Worm (Caenorhabditis elegans): ENCODE data around the gene F26C11.3.

The F26C11.3 gene

ce11 chrII:9891823-9892222, 23.1 kb downstream of the F26C11.3 start (continued):
- no peak for TF ChIP-seq hmg-20 (GFP tag; IDR thresholded peaks at IDR 0.05)

ce11 chrII:9891031-9891689, 23.7 kb downstream of the F26C11.3 start, which contains the start of gene vgln-1:
TSS of gene vgln-1 (minus strand) at chrII:9891081.
- TF ChIP-seq let-607 (tag; optimal IDR thresholded peaks at IDR 0.05) (peak in 1 of 2 experiments; percentile 7), hmg-1.2 (GFP tag; IDR thresholded peaks at IDR 0.05) (peak; percentile 48; the same call in 1 of the 2 replicates), madf-6 (GFP tag; IDR thresholded peaks at IDR 0.05) (peak; percentile 26; the same call in 1 of the 2 replicates), ztf-18 (tag; optimal IDR thresholded peaks at IDR 0.05) (no peak), dpff-1 (tag; optimal IDR thresholded peaks at IDR 0.05) (no peak), ceh-27 (GFP tag; optimal IDR thresholded peaks at IDR 0.05) (peak; percentile 28), lir-1 (GFP tag; conservative IDR thresholded peaks at IDR 0.05) (no peak), lag-1 (GFP tag; IDR thresholded peaks at IDR 0.05) (no peak), ztf-25 (GFP tag; IDR thresholded peaks at IDR 0.05) (0 out of 2 replicates have a peak, but pooled peaks have one; percentile 56), Y56A3A.18 (GFP tag; IDR thresholded peaks at IDR 0.05) (0 out of 2 replicates have a peak, but pooled peaks have one; percentile 52), ZK185.1 (tag; optimal IDR thresholded peaks at IDR 0.05; ENCODE audit: poor library complexity, severe bottlenecking) (peak; percentile 12)

ce11 chrII:9888549-9888948, 26.4 kb downstream of the F26C11.3 start:
- no peak for TF ChIP-seq nhr-120 (GFP tag; IDR thresholded peaks at IDR 0.05)
- TF ChIP-seq D2030.7 (GFP tag; IDR thresholded peaks at IDR 0.05), result no peak
- no peak for TF ChIP-seq nhr-90 (tag; optimal IDR thresholded peaks at IDR 0.05)
- TF ChIP-seq egl-44 (GFP tag; IDR thresholded peaks at IDR 0.05), result no peak

- TF ChIP-seq chd-7 (tag; optimal IDR thresholded peaks at IDR 0.05) (peak; percentile 45), atf-7 (tag; optimal IDR thresholded peaks at IDR 0.05) (peak; percentile 45), aptf-3 (GFP tag; IDR thresholded peaks at IDR 0.05) (0 out of 2 replicates have a peak, but pooled peaks have one; percentile 66), zim-3 (tag; optimal IDR thresholded peaks at IDR 0.05) (peak; percentile 36), F23B12.7 (tag; optimal IDR thresholded peaks at IDR 0.05; ENCODE audit: insufficient read depth) (no peak), B0336.3 (GFP tag; IDR thresholded peaks at IDR 0.05) (peak; percentile 62), cebp-2 (GFP tag; IDR thresholded peaks at IDR 0.05) (no peak), hrde-1 (tag; optimal IDR thresholded peaks at IDR 0.05; ENCODE audit: borderline replicate concordance) (peak; percentile 50), lir-1 (GFP tag; conservative IDR thresholded peaks at IDR 0.05) (no peak), madf-8 (GFP tag; conservative IDR thresholded peaks at IDR 0.05) (no peak), let-526 (GFP tag; IDR thresholded peaks at IDR 0.05) (no peak), madf-3 (GFP tag; IDR thresholded peaks at IDR 0.05) (0 out of 2 replicates have a peak, but pooled peaks have one; percentile 12), tlf-1 (GFP tag; optimal IDR thresholded peaks at IDR 0.05) (peak; percentile 3), F37B4.10 (GFP tag; IDR thresholded peaks at IDR 0.05) (no peak), madf-10 (tag; optimal IDR thresholded peaks at IDR 0.05) (peak; percentile 9), ekl-4 (GFP tag; IDR thresholded peaks at IDR 0.05) (0 out of 2 replicates have a peak, but pooled peaks have one; percentile 24), Y53G8AR.9 (GFP tag; conservative IDR thresholded peaks at IDR 0.05) (peak; percentile 71), K11D2.4 (GFP tag; IDR thresholded peaks at IDR 0.05) (no peak), unc-130 (GFP tag; optimal IDR thresholded peaks at IDR 0.05) (peak; percentile 55), Y56A3A.18 (GFP tag; IDR thresholded peaks at IDR 0.05) (0 out of 2 replicates have a peak, but pooled peaks have one; percentile 33), repo-1 (tag; optimal IDR thresholded peaks at IDR 0.05) (peak; percentile 67), hmg-1.2 (GFP tag; IDR thresholded peaks at IDR 0.05) (peak; percentile 19; the same call in 1 of the 2 replicates)
Measured at ce11 chrII:9886216-9886615, 28.7 kb downstream of the F26C11.3 start, which contains the start of gene algn-8. TSS of gene algn-8 (minus strand) at chrII:9886442.

All from whole organism, young adult.